Worm (Caenorhabditis elegans) whole organism, L3 larva: ENCODE measurements around the gene T28D6.6.

Experiments
- R02D3.7 ChIP-seq: fragments of 150-350 bp; optimal IDR thresholded peaks from 2 replicates; lab custom pipeline; 2014; ENCODE audit warnings: missing biosample characterization, missing genetic modification characterization
- ZK546.5 ChIP-seq: sonication (generic microtip); optimal IDR thresholded peaks from 2 replicates; lab custom pipeline; 2017; ENCODE audit warnings: missing biosample characterization, missing genetic modification characterization
- aly-2 ChIP-seq: fragments of 150-350 bp; optimal IDR thresholded peaks from 2 replicates; lab custom pipeline; 2014; ENCODE audit warnings: missing biosample characterization, missing genetic modification characterization
- ceh-16 ChIP-seq: sonication (generic microtip); optimal IDR thresholded peaks from 2 replicates; lab custom pipeline; 2017; ENCODE audit warnings: missing biosample characterization, missing genetic modification characterization
- ceh-28 ChIP-seq: fragments of 150-350 bp; optimal IDR thresholded peaks from 2 replicates; lab custom pipeline; 2014; ENCODE audit warnings: missing biosample characterization, missing genetic modification reagents, missing genetic modification characterization
- ceh-82 ChIP-seq: fragments of 150-350 bp; optimal IDR thresholded peaks from 2 replicates; lab custom pipeline; 2014; ENCODE audit warnings: missing biosample characterization, missing genetic modification characterization
- ceh-9 ChIP-seq: sonication (generic microtip); optimal IDR thresholded peaks from 2 replicates; lab custom pipeline; 2018; ENCODE audit warnings: missing biosample characterization, missing genetic modification characterization
- daf-12 ChIP-seq: fragments of 150-350 bp; optimal IDR thresholded peaks from 2 replicates; lab custom pipeline; 2014; ENCODE audit warnings: missing biosample characterization, missing genetic modification reagents, missing genetic modification characterization
- egl-27 ChIP-seq: sonication (generic microtip); optimal IDR thresholded peaks from 4 replicates; lab custom pipeline; 2017; ENCODE audit warnings: missing biosample characterization, missing genetic modification reagents, missing genetic modification characterization
- elt-2 ChIP-seq: sonication (generic microtip); optimal IDR thresholded peaks from 2 replicates; lab custom pipeline; 2016; ENCODE audit warnings: missing genetic modification reagents, mild to moderate bottlenecking, missing genetic modification characterization, missing compliant biosample characterization
- elt-3 ChIP-seq, 3 experiments: fragments of 150-350 bp in 1 of 3; sonication (generic microtip) in 2 of 3; optimal IDR thresholded peaks; 2 replicates in 2 of 3; 4 replicates in 1 of 3; lab custom pipeline; 2014 to 2017; ENCODE audit warnings: missing biosample characterization in 3 of 3, missing genetic modification characterization in 3 of 3
- eor-1 ChIP-seq, 2 experiments: fragments of 150-350 bp; optimal IDR thresholded peaks; 2 replicates each; lab custom pipeline; 2014 to 2018; ENCODE audit warnings: missing biosample characterization in 2 of 2, missing genetic modification characterization in 2 of 2
- fkh-2 ChIP-seq: fragments of 150-350 bp; optimal IDR thresholded peaks from 2 replicates; lab custom pipeline; 2014; ENCODE audit warnings: missing biosample characterization, missing genetic modification reagents, missing genetic modification characterization
- hmg-11 ChIP-seq: sonication (generic microtip); optimal IDR thresholded peaks from 2 replicates; lab custom pipeline; 2016; ENCODE audit warnings: missing genetic modification characterization, missing compliant biosample characterization
- jun-1 ChIP-seq: fragments of 150-350 bp; optimal IDR thresholded peaks from 2 replicates; lab custom pipeline; 2014; ENCODE audit warnings: missing biosample characterization, missing genetic modification reagents, missing genetic modification characterization
- lin-15B ChIP-seq: fragments of 150-350 bp; optimal IDR thresholded peaks from 2 replicates; lab custom pipeline; 2014; ENCODE audit warnings: missing biosample characterization, missing genetic modification characterization
- lin-39 ChIP-seq: fragments of 150-350 bp; optimal IDR thresholded peaks from 2 replicates; lab custom pipeline; 2018; ENCODE audit warnings: missing biosample characterization, missing genetic modification reagents, missing genetic modification characterization
- lsy-12 ChIP-seq: sonication (generic microtip); optimal IDR thresholded peaks from 2 replicates; lab custom pipeline; 2016; ENCODE audit warnings: mild to moderate bottlenecking, missing genetic modification characterization, missing compliant biosample characterization
- mdl-1 ChIP-seq: fragments of 150-350 bp; optimal IDR thresholded peaks from 2 replicates; lab custom pipeline; 2014; ENCODE audit warnings: missing biosample characterization, missing genetic modification characterization
- mml-1 ChIP-seq: fragments of 150-350 bp; sonication (generic microtip); optimal IDR thresholded peaks from 3 replicates; lab custom pipeline; 2014; ENCODE audit warnings: missing biosample characterization, missing genetic modification characterization
- nfya-1 ChIP-seq: sonication (generic microtip); optimal IDR thresholded peaks from 2 replicates; lab custom pipeline; 2017; ENCODE audit warnings: missing genetic modification characterization, mild to moderate bottlenecking, missing compliant biosample characterization, antibody characterized with exemption, moderate library complexity; ENCODE audit not compliant: insufficient read depth
- nhr-23 ChIP-seq: fragments of 150-350 bp; optimal IDR thresholded peaks from 2 replicates; lab custom pipeline; 2014; ENCODE audit warnings: missing biosample characterization, missing genetic modification reagents, missing genetic modification characterization
- nhr-237 ChIP-seq: fragments of 150-350 bp; optimal IDR thresholded peaks from 2 replicates; lab custom pipeline; 2014; ENCODE audit warnings: missing biosample characterization, missing genetic modification characterization
- nhr-28 ChIP-seq: fragments of 150-350 bp; optimal IDR thresholded peaks from 2 replicates; lab custom pipeline; 2014; ENCODE audit warnings: missing biosample characterization, missing genetic modification characterization
- nhr-43 ChIP-seq: sonication (generic microtip); optimal IDR thresholded peaks from 2 replicates; lab custom pipeline; 2016; ENCODE audit warnings: mild to moderate bottlenecking, missing genetic modification characterization, missing compliant biosample characterization; ENCODE audit not compliant: poor library complexity, severe bottlenecking
- nhr-67 ChIP-seq: fragments of 150-350 bp; optimal IDR thresholded peaks from 2 replicates; lab custom pipeline; 2014; ENCODE audit warnings: missing biosample characterization, missing genetic modification characterization
- nhr-76 ChIP-seq: fragments of 150-350 bp; sonication (generic microtip); optimal IDR thresholded peaks from 5 replicates; lab custom pipeline; 2014; ENCODE audit warnings: missing biosample characterization, missing genetic modification characterization
- nhr-77 ChIP-seq: fragments of 150-350 bp; optimal IDR thresholded peaks from 2 replicates; lab custom pipeline; 2014; ENCODE audit warnings: missing biosample characterization, missing genetic modification characterization
- pqm-1 ChIP-seq: fragments of 150-350 bp; optimal IDR thresholded peaks from 2 replicates; lab custom pipeline; 2017; ENCODE audit warnings: missing biosample characterization, missing genetic modification characterization, inconsistent platforms
- skn-1 ChIP-seq: fragments of 150-350 bp; optimal IDR thresholded peaks from 2 replicates; lab custom pipeline; 2014; ENCODE audit warnings: missing biosample characterization, missing genetic modification characterization
- tbx-2 ChIP-seq: sonication (generic microtip); optimal IDR thresholded peaks from 2 replicates; lab custom pipeline; 2016; ENCODE audit warnings: mild to moderate bottlenecking, missing genetic modification characterization, missing compliant biosample characterization
- unc-39 ChIP-seq: sonication (generic microtip); optimal IDR thresholded peaks from 4 replicates; lab custom pipeline; 2017; ENCODE audit warnings: missing biosample characterization, missing genetic modification characterization
- unc-62 ChIP-seq: fragments of 150-350 bp; sonication (generic microtip); optimal IDR thresholded peaks from 4 replicates; lab custom pipeline; 2014; ENCODE audit warnings: missing biosample characterization, missing genetic modification reagents, missing genetic modification characterization
- ztf-11 ChIP-seq: fragments of 150-350 bp; optimal IDR thresholded peaks from 2 replicates; lab custom pipeline; 2014; ENCODE audit warnings: missing biosample characterization, missing genetic modification characterization
- ztf-4 ChIP-seq: fragments of 150-350 bp; optimal IDR thresholded peaks from 2 replicates; lab custom pipeline; 2014; ENCODE audit warnings: missing biosample characterization, missing genetic modification characterization

Gene T28D6.6

DNA sequence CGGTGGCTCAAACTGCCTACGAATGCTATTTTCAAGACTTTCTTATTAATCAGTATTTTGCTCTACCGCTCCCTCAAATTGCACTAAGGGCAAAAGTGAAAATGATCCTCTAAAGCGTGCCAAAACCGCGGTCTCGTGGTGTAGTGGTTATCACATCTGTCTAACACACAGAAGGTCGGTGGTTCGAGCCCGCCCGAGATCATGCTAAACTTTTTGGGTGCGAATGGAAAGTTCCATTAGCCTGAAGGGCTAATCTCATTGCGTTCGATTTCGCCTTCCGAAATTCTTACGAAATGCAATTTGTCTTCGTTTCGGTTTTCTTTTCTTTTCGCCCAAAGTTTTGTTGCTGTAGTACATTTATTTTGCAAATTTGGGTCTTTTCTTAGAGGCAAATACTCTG, 10.6 kb upstream of the T28D6.6 start:
- TF ChIP-seq mml-1 (tag; lab: Kevin White, UChicago) (no peak), elt-2 (tag; lab: Kevin White, UChicago) (peak; percentile 13), lin-39 (tag; lab: Kevin White, UChicago) (peak; percentile 43), lsy-12 (tag; lab: Kevin White, UChicago) (no peak), nfya-1 (tag; lab: Kevin White, UChicago) (peak; percentile 25)

DNA sequence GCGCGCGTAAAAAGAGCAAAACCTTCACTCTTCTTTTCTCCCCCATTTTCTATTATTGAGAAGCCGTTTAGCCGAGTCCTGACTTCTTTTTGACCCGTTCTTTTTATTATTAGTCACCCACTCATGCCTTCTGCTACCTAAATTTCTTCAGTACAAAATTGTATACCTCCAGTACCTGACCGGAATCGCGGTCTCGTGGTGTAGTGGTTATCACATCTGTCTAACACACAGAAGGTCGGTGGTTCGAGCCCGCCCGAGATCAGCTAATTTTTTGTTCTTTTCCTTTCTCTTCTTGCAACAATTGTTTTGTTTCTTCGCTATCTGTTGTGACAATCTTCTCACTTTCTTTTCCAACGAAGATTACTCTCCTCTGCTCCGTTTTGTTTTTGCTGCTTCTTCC, 9.9 kb upstream of the T28D6.6 start:
- TF ChIP-seq nhr-43 (tag; lab: Kevin White, UChicago) (peak; percentile 43), elt-2 (tag; lab: Kevin White, UChicago) (peak; percentile 21), lin-39 (tag; lab: Kevin White, UChicago) (peak; percentile 3), ztf-11 (tag; lab: Kevin White, UChicago) (no peak), pqm-1 (peak; percentile 41), egl-27 (tag; lab: Kevin White, UChicago) (no peak), lin-15B (tag; lab: Kevin White, UChicago) (peak; percentile 4), nfya-1 (tag; lab: Kevin White, UChicago) (peak; percentile 37)

DNA sequence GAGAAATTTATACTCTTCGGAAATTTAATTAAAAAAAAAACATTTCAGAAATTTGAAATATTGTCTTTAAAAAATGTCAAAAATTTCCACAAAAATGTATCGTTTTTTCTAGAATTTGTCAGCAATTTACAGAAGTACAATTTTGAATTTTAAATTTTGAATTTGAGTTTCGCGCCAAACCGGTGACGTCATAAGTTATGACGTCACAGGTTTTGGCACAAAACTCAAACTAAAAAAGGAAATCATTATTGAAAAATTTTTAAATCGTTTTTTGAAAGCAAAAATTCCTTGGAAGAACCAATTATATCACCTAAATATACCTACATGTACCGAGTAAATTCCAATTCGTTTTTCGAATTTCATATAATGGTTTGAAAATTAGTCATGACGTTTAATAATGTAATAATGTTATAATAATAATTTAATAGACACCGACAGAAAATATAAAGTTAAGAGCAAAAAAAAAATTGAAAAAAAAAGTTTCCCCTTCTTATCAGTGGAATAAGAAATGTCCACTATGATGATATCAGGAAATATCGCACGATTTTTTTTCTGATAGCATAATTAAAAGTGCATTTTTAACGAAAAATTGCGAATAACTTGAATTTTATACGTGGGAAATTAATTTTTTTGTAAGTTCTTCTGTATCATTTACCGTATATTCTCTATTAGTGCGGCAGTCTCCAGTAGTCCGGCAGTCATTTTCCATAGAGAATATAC, 7.4 kb upstream of the T28D6.6 start:
- TF ChIP-seq daf-12 (tag; lab: Kevin White, UChicago) (no peak), pqm-1 (peak; percentile 14), elt-2 (tag; lab: Kevin White, UChicago) (peak; percentile 59)
- TF ChIP-seq, all 47 proteins: peak for 2

DNA sequence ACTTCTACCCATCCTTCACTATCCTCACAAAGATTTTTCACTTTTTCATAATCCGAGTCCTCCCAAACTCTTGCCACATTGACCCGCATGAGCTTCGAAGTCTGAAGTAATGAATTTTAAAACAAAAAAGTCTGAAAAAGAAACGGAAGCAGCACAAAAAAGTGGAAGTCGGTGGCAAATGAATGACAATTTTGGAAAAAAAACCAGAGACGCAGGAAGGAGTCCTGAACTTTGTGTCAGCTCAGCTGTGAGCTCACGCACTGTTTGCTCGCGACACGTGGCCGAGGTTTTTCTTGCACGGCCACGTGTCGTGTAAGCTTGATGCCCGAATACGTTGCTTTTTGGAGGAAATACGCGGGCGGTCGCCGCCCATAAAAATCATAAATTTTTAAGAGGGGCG, 3.5 kb upstream of the T28D6.6 start, which contains the start of gene T28D6.7:
TSS of gene T28D6.7 (minus strand) at position 101 of the 400 bp plus-strand sequence.
- TF ChIP-seq mdl-1 (tag; lab: Kevin White, UChicago): no peak
- no peak for TF ChIP-seq ceh-82 (tag; lab: Kevin White, UChicago)
- no peak for TF ChIP-seq lin-15B (tag; lab: Kevin White, UChicago)
- TF ChIP-seq elt-3 (tag; optimal IDR thresholded peaks at IDR 0.05; lab: Kevin White, UChicago): no peak
- TF ChIP-seq unc-62 (GFP tag; lab: Kevin White, UChicago): no peak
- no peak for TF ChIP-seq jun-1 (tag; lab: Kevin White, UChicago)
- TF ChIP-seq nhr-23 (tag; lab: Kevin White, UChicago): no peak
- no peak for TF ChIP-seq nhr-77 (tag; lab: Kevin White, UChicago)
- TF ChIP-seq ceh-16: no peak
- no peak for TF ChIP-seq nhr-76 (tag; lab: Kevin White, UChicago)
- TF ChIP-seq nhr-28 (tag; lab: Kevin White, UChicago): no peak
- no peak for TF ChIP-seq nhr-67 (tag; lab: Kevin White, UChicago)
- no peak for TF ChIP-seq pqm-1
- no peak for TF ChIP-seq nhr-43 (tag; lab: Kevin White, UChicago)
- no peak for TF ChIP-seq R02D3.7 (tag; lab: Kevin White, UChicago)
- no peak for TF ChIP-seq tbx-2 (tag; lab: Kevin White, UChicago)
- no peak for TF ChIP-seq nfya-1 (tag; lab: Kevin White, UChicago)
- no peak for TF ChIP-seq unc-39 (tag; lab: Kevin White, UChicago)
- TF ChIP-seq hmg-11 (tag; lab: Kevin White, UChicago): no peak
- TF ChIP-seq skn-1: no peak

DNA sequence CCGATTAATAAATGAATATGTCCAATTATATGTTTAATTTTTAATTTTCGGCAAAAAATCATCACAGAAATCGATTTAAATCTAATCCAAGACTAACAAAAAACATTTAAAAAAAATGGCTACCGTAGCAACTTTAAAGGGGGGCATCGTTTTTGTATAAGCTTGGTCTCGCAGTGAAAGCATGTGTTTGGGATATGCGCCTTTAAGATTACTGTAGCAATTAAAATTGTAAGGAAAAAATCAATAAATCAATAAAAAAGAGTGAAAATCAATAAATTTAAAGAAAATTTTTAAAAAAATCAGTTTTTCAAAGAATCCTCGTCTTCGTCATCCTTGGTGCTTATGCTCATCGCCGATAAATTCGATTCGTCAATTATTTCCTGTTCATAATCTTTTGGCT, 1.2 kb upstream of the T28D6.6 start:
- TF ChIP-seq R02D3.7 (tag; lab: Kevin White, UChicago): no peak
- TF ChIP-seq ceh-28 (tag; lab: Kevin White, UChicago): peak; percentile 90
- TF ChIP-seq, all 47 proteins: peak for 1

DNA sequence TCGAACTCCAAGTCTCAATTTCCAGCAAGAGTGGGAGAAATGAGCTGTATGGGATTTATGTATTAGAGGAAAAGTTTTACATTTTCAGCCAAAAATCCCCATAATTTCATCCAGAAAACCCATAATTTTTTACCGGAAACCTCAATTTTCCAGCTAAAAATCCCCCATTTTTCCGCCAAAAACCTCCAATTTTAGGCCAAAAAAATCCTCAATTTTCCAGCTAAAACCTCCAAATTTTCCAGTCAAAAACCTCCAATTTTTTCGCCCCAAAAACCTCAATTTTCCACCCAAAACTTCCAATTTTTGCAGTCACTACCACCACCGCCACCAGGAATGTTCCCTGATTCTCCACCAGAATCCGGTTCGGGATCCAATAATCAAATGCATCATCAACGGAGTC, 1.4 kb downstream of the T28D6.6 start:
- TF ChIP-seq nhr-76 (tag; lab: Kevin White, UChicago): no peak
- TF ChIP-seq ZK546.5: no peak
- no peak for TF ChIP-seq ztf-11 (tag; lab: Kevin White, UChicago)
- TF ChIP-seq tbx-2 (tag; lab: Kevin White, UChicago): no peak
- no peak for TF ChIP-seq elt-2 (tag; lab: Kevin White, UChicago)
- TF ChIP-seq ztf-4 (tag; lab: Kevin White, UChicago): no peak
- no peak for TF ChIP-seq nhr-67 (tag; lab: Kevin White, UChicago)
- no peak for TF ChIP-seq ceh-28 (tag; lab: Kevin White, UChicago)
- no peak for TF ChIP-seq pqm-1
- TF ChIP-seq eor-1 (tag; optimal IDR thresholded peaks at IDR 0.05; lab: Kevin White, UChicago): no peak
- no peak for TF ChIP-seq aly-2
- TF ChIP-seq ceh-9 (tag; lab: Kevin White, UChicago): no peak
- no peak for TF ChIP-seq nhr-77 (tag; lab: Kevin White, UChicago)
- no peak for TF ChIP-seq nhr-237 (tag; lab: Kevin White, UChicago)
- no peak for TF ChIP-seq fkh-2
- no peak for TF ChIP-seq jun-1 (tag; lab: Kevin White, UChicago)
- no peak for TF ChIP-seq lin-39 (tag; lab: Kevin White, UChicago)
